Worm (Caenorhabditis elegans) whole organism, young adult: Measurements from ENCODE around the gene sec-16A.1.

Experiments used
- Y53G8AR.9 ChIP-seq: fragments of 200-800 bp; sonication (Bioruptor generic); conservative IDR thresholded peaks from 2 replicates; pipeline ENCODE4 v1.3.6; 2022; ENCODE audit warnings: missing genetic modification reagents, missing genetic modification characterization, missing compliant biosample characterization
- hlh-26 ChIP-seq: fragments of 200-800 bp; sonication (Bioruptor generic); conservative IDR thresholded peaks from 2 replicates; pipeline ENCODE4 v1.3.6; 2022; ENCODE audit warnings: missing genetic modification reagents, missing genetic modification characterization, missing compliant biosample characterization
- rpc-1 ChIP-seq, 2 experiments: fragments of 150-350 bp in 1 of 2; sonication (generic microtip) in 1 of 2; optimal IDR thresholded peaks; 2 replicates each; lab custom pipeline; 2014 to 2018; ENCODE audit warnings: missing biosample characterization in 1 of 2, missing genetic modification characterization in 1 of 2, missing genetic modification reagents in 1 of 2, missing genotype in 1 of 2

ce11 chrIII:9114649-9115048, 11.0 kb upstream of the sec-16A.1 start, which contains the start of gene ZK512.1:
- TF ChIP-seq Y53G8AR.9 (GFP tag; lab: Robert Waterston, UW) (no peak), rpc-1 (optimal IDR thresholded peaks at IDR 0.05; lab: Kevin White, UChicago) (no peak), rpc-1 (tag; optimal IDR thresholded peaks at IDR 0.05; lab: Kevin White, UChicago) (no peak), hlh-26 (GFP tag; lab: Robert Waterston, UW) (no peak)
